Worm (Caenorhabditis elegans) whole organism, young adult: ENCODE results near the gene srxa-1.

ENCODE experiments used
- F22D6.2 ChIP-seq: sonication (generic microtip); optimal IDR thresholded peaks from 2 replicates; lab custom pipeline; 2016; ENCODE audit warnings: mild to moderate bottlenecking, missing genetic modification characterization, missing compliant biosample characterization
- Y53G8AR.9 ChIP-seq: fragments of 200-800 bp; sonication (Bioruptor generic); conservative IDR thresholded peaks from 2 replicates; pipeline ENCODE4 v1.3.6; 2022; ENCODE audit warnings: missing genetic modification reagents, missing genetic modification characterization, missing compliant biosample characterization
- attf-6 ChIP-seq: fragments of 200-800 bp; sonication (Bioruptor generic); IDR thresholded peaks from 2 replicates; pipeline ENCODE4 v1.3.6; 2022; ENCODE audit warnings: missing genetic modification reagents, missing genetic modification characterization, missing compliant biosample characterization
- ccch-3 ChIP-seq: fragments of 200-800 bp; sonication (Bioruptor generic); optimal IDR thresholded peaks from 2 replicates; lab custom pipeline; 2018; ENCODE audit warnings: mild to moderate bottlenecking, missing genetic modification characterization, missing compliant biosample characterization
- ets-4 ChIP-seq: fragments of 200-800 bp; sonication (Bioruptor generic); optimal IDR thresholded peaks from 2 replicates; lab custom pipeline; 2018; ENCODE audit warnings: mild to moderate bottlenecking, missing genetic modification characterization, missing compliant biosample characterization
- lin-40 ChIP-seq: sonication (generic microtip); optimal IDR thresholded peaks from 2 replicates; lab custom pipeline; 2016; ENCODE audit warnings: missing genetic modification characterization, mild to moderate bottlenecking, missing compliant biosample characterization, missing genotype, missing genetic modification reagents
- nfyb-1 ChIP-seq: fragments of 200-800 bp; sonication (Bioruptor generic); IDR thresholded peaks from 2 replicates; pipeline ENCODE4 v1.3.6; 2022; ENCODE audit warnings: missing genetic modification reagents, missing genetic modification characterization, missing compliant biosample characterization
- pha-4 ChIP-seq: fragments of 150-350 bp; sonication (generic microtip); optimal IDR thresholded peaks from 2 replicates; lab custom pipeline; 2014; ENCODE audit warnings: missing biosample characterization, missing genetic modification reagents, missing genetic modification characterization
- snpc-4 ChIP-seq, 5 experiments: fragments of 150-350 bp in 1 of 5; sonication (generic microtip) in 4 of 5; optimal IDR thresholded peaks; 2 replicates each; lab custom pipeline; 2014 to 2018; ENCODE audit warnings: missing genetic modification characterization in 5 of 5, missing biosample characterization in 3 of 5, antibody characterized with exemption in 2 of 5, mild to moderate bottlenecking in 2 of 5, missing compliant biosample characterization in 2 of 5, missing genotype in 2 of 5, moderate library complexity in 2 of 5, missing genetic modification reagents in 1 of 5
- unc-62 ChIP-seq: fragments of 150-350 bp; optimal IDR thresholded peaks from 2 replicates; lab custom pipeline; 2014; ENCODE audit warnings: missing biosample characterization, missing genetic modification reagents, missing genetic modification characterization

DNA sequence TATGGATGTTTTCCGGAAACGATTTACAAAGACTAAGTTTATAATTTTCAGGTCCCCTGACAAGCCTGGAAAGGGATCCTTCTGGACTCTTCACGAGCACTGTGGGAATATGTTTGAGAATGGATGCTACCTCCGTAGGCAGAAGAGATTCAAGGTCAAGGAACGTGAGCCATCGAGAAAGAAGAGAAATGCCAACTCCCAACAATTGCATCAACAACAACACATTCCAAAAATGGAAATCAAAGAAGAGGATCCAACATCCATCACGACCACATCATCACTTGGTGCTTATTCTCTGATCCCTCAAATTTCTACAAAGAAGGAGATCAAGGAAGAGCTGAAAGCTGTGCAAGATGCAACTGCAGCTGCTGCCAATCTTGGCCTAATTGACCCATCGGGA is 26.2 kb downstream of the srxa-1 start:
- no peak for TF ChIP-seq unc-62
- TF ChIP-seq pha-4 (tag; lab: Kevin White, UChicago): no peak
- no peak for TF ChIP-seq ets-4 (GFP tag; lab: Kevin White, UChicago)
- no peak for TF ChIP-seq ccch-3
- TF ChIP-seq Y53G8AR.9 (GFP tag; lab: Robert Waterston, UW): no peak
- TF ChIP-seq snpc-4 (GFP tag; optimal IDR thresholded peaks at IDR 0.05; lab: Kevin White, UChicago): no peak
- no peak for TF ChIP-seq snpc-4 (tag; optimal IDR thresholded peaks at IDR 0.05; lab: Kevin White, UChicago)
- no peak for TF ChIP-seq attf-6 (GFP tag; lab: Robert Waterston, UW)
- no peak for TF ChIP-seq F22D6.2
- TF ChIP-seq nfyb-1 (GFP tag; lab: Robert Waterston, UW): no peak
- no peak for TF ChIP-seq lin-40 (tag; lab: Kevin White, UChicago)
